Worm (Caenorhabditis elegans): ENCODE data around the gene F39G3.3.

ce11 chrV:4769633-4770032, 37.9 kb downstream of the F39G3.3 start, which contains the start of gene C18G1.9:
- TF ChIP-seq pha-4 (GFP tag; IDR thresholded peaks at IDR 0.05) (no peak), pha-4 (tag; optimal IDR thresholded peaks at IDR 0.05) (no peak), dve-1 (tag; optimal IDR thresholded peaks at IDR 0.05; ENCODE audit: insufficient read depth) (no peak), nhr-25 (tag; optimal IDR thresholded peaks at IDR 0.05; ENCODE audit: borderline replicate concordance, insufficient read depth) (no peak), sdz-12 (GFP tag; optimal IDR thresholded peaks at IDR 0.05) (no peak), nhr-77 (tag; optimal IDR thresholded peaks at IDR 0.05) (no peak), dpl-1 (GFP tag; optimal IDR thresholded peaks at IDR 0.05) (no peak), skn-1 (tag; optimal IDR thresholded peaks at IDR 0.05) (no peak), mdl-1 (tag; optimal IDR thresholded peaks at IDR 0.05) (no peak), F26F4.8 (GFP tag; conservative IDR thresholded peaks at IDR 0.05) (no peak)

Data from whole organism, L4 larva.